Fruit fly (Drosophila melanogaster): ENCODE data around the gene chas.

The chas gene

dm6 chrX:17651998-17652738 lies 46.4 kb downstream of the chas start, which contains the start of gene RhoGAPp190 (continued):
- peak; percentile 28 for TF ChIP-seq Nf-YC (tag; optimal IDR thresholded peaks at IDR 0.05)
- no peak for TF ChIP-seq CG8388 (GFP tag; optimal IDR thresholded peaks at IDR 0.05)
- TF ChIP-seq Dfd (GFP tag; optimal IDR thresholded peaks at IDR 0.05): no peak
- TF ChIP-seq CG13287 (GFP tag; IDR thresholded peaks at IDR 0.05; ENCODE audit: partially characterized antibody): peak; percentile 93
- no peak for TF ChIP-seq B-H2 (GFP tag; optimal IDR thresholded peaks at IDR 0.05)
- TF ChIP-seq ara (GFP tag; IDR thresholded peaks at IDR 0.05): no peak
- TF ChIP-seq CG18476 (GFP tag; optimal IDR thresholded peaks at IDR 0.05): no peak
- TF ChIP-seq CG11723 (GFP tag; optimal IDR thresholded peaks at IDR 0.05): no peak
- no peak for TF ChIP-seq CG7556 (GFP tag; optimal IDR thresholded peaks at IDR 0.05)
- no peak for TF ChIP-seq Optix (GFP tag; IDR thresholded peaks at IDR 0.05)
- TF ChIP-seq CG10267 (tag; optimal IDR thresholded peaks at IDR 0.05): peak; percentile 60
- TF ChIP-seq emc (GFP tag; optimal IDR thresholded peaks at IDR 0.05): no peak
- no peak for TF ChIP-seq CG4404 (GFP tag; IDR thresholded peaks at IDR 0.05)
- no peak for TF ChIP-seq Xrp1 (GFP tag; IDR thresholded peaks at IDR 0.05)
- no peak for TF ChIP-seq CG12104 (GFP tag; optimal IDR thresholded peaks at IDR 0.05)
- TF ChIP-seq Side (GFP tag; optimal IDR thresholded peaks at IDR 0.05): no peak
- peak; percentile 95 for TF ChIP-seq Sry-δ (GFP tag; optimal IDR thresholded peaks at IDR 0.05)
- no peak for TF ChIP-seq mirr (GFP tag; optimal IDR thresholded peaks at IDR 0.05)
- TF ChIP-seq Hmr (GFP tag; optimal IDR thresholded peaks at IDR 0.05): no peak
- no peak for TF ChIP-seq E2f1 (GFP tag; IDR thresholded peaks at IDR 0.05)
- peak; percentile 23 for TF ChIP-seq Sin3A (optimal IDR thresholded peaks at IDR 0.05)
- no peak for TF ChIP-seq otp (GFP tag; IDR thresholded peaks at IDR 0.05)
- no peak for TF ChIP-seq ash1 (GFP tag; optimal IDR thresholded peaks at IDR 0.05)
- no peak for TF ChIP-seq ro (GFP tag; IDR thresholded peaks at IDR 0.05)
- TF ChIP-seq CG34224 (GFP tag; IDR thresholded peaks at IDR 0.05; ENCODE audit: partially characterized antibody): peak; percentile 96
- TF ChIP-seq Oli (tag; optimal IDR thresholded peaks at IDR 0.05): no peak
- TF ChIP-seq CG9437 (GFP tag; optimal IDR thresholded peaks at IDR 0.05): no peak
- no peak for TF ChIP-seq grn (GFP tag; optimal IDR thresholded peaks at IDR 0.05)
- no peak for TF ChIP-seq CG33213 (GFP tag; optimal IDR thresholded peaks at IDR 0.05)
- no peak for TF ChIP-seq Abd-B (GFP tag; optimal IDR thresholded peaks at IDR 0.05)
- no peak for TF ChIP-seq slp2 (GFP tag; optimal IDR thresholded peaks at IDR 0.05)
- TF ChIP-seq bigmax (GFP tag; optimal IDR thresholded peaks at IDR 0.05): no peak
- no peak for TF ChIP-seq fu2 (GFP tag; optimal IDR thresholded peaks at IDR 0.05)
- no peak for TF ChIP-seq CG31388 (GFP tag; optimal IDR thresholded peaks at IDR 0.05)
- TF ChIP-seq toy (GFP tag; IDR thresholded peaks at IDR 0.05): no peak
- TF ChIP-seq CG6654 (GFP tag; optimal IDR thresholded peaks at IDR 0.05): no peak
- TF ChIP-seq Jarid2 (GFP tag; optimal IDR thresholded peaks at IDR 0.05): no peak
- TF ChIP-seq abd-A (tag; optimal IDR thresholded peaks at IDR 0.05): no peak
- no peak for TF ChIP-seq CG18011 (GFP tag; optimal IDR thresholded peaks at IDR 0.05)
- TF ChIP-seq CG17359 (tag; optimal IDR thresholded peaks at IDR 0.05): no peak
- no peak for TF ChIP-seq rib (GFP tag; IDR thresholded peaks at IDR 0.05)
- TF ChIP-seq ase (GFP tag; IDR thresholded peaks at IDR 0.05): no peak
- no peak for TF ChIP-seq CG7786 (GFP tag; optimal IDR thresholded peaks at IDR 0.05)
- TF ChIP-seq sug (tag; optimal IDR thresholded peaks at IDR 0.05): peak; percentile 36
- no peak for TF ChIP-seq al (GFP tag; IDR thresholded peaks at IDR 0.05)
- no peak for TF ChIP-seq CG10959 (GFP tag; IDR thresholded peaks at IDR 0.05)
- no peak for TF ChIP-seq CG10462 (GFP tag; optimal IDR thresholded peaks at IDR 0.05)
- peak; percentile 57; the same call in 1 of the 2 replicates for TF ChIP-seq CG42726 (GFP tag; IDR thresholded peaks at IDR 0.05; ENCODE audit: partially characterized antibody)
- peak; percentile 75 for TF ChIP-seq knrl (GFP tag; IDR thresholded peaks at IDR 0.05; ENCODE audit: partially characterized antibody)
- TF ChIP-seq Hand (GFP tag; optimal IDR thresholded peaks at IDR 0.05): no peak

All from whole organism, embryonic.